Fruit fly (Drosophila melanogaster) S2 (cell line): ENCODE results near the gene GXIVsPLA2.
A peak's percentile ranks its signal among the peaks of the same experiment; 100 is the strongest.

ENCODE experiments used
- CG8478 ChIP-seq: fragments of >200 bp; optimal IDR thresholded peaks from 2 replicates; lab custom pipeline; 2018
- CTCF ChIP-seq, 2 experiments: fragments of >200 bp; optimal IDR thresholded peaks; 2 replicates each; lab custom pipeline; 2018

The GXIVsPLA2 gene

DNA sequence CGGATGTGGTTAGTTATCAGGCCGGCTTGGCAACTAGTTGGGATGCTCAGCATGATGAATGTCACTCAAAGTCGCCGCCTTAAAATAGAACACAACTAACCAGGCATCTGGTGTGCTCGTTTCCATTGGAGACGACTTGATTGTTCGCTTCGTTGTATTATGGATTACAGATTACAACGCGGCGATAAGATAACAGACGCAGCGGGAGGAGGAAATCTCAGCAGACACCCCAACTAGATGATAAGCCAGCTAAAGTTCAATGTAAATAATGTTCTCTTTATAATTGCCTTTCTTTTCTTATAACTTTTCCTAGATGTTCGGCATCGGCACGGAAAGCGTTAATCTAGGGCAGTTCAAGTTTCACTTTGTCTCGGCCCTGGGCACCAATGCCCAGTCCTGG lies 13.8 kb downstream of the GXIVsPLA2 start:
- TF ChIP-seq CG8478 (lab: Kevin White, UChicago) (no peak), CTCF (optimal IDR thresholded peaks at IDR 0.05; lab: Kevin White, UChicago) (no peak)

DNA sequence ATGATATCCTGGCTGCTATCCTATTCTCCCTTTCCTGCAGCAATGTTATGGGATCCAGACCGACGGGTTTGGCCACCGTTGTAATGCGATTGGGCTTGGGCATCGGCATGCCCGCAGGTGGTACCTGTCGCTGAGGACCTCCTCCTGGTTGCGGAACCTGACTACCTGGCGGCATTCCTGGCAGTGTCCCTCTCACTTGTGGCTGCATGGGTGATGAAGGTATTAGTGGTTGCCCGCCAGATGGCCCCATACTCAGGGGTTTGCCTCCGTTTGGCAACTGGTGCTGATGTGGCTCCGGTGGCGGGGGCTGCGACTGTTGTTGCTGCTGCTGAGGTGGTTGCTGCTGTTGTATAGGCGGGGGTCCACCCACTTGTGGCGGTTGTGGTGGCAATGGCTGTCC lies 19.3 kb downstream of the GXIVsPLA2 start:
- TF ChIP-seq CTCF (optimal IDR thresholded peaks at IDR 0.05; lab: Kevin White, UChicago) = no peak
- TF ChIP-seq CG8478 (lab: Kevin White, UChicago) = no peak

DNA sequence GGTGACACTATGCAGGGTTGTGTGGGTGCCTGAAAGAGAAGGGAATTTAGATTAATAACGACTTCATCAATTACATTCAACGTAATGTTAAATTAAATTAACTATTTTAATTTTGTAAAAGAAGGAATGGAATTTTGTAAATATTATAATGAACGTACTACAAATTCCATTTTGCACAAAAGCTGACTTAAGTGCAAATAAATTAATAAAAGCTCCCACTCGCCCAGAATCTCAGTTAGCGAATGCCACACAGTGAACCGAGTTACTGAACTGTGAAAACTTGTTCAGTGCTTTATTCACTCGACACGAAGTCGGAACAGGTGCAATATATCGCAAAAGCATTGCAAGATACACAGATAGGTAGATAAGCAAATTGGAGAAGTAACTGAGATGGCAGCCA lies 20.2 kb downstream of the GXIVsPLA2 start, which contains the start of gene CG17026:
Gene CG17026, plus strand, starts transcription at position 301 of the 400 bp plus-strand sequence.
- TF ChIP-seq CG8478 (lab: Kevin White, UChicago) (no peak), CTCF (optimal IDR thresholded peaks at IDR 0.05; lab: Kevin White, UChicago) (no peak)

DNA sequence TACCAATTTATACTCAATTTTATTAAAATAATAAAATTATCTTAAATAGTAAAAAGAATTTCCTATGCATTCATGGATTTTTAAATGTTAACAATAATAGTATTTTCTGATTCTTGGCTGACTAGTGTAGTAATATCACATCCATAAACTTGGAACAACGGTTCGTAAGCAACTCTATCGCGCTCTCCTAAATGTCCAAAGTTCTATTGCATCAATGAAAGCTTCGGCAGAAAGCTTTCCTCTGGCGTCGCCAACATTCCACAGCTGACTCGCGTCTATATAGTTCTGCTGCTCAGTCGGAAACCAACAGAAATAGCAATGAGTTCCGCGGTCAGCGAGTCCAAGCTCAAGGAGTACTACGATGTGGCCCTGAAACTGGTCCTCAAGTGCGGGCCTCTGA lies 21.9 kb downstream of the GXIVsPLA2 start, which contains the start of gene CG17029:
Gene CG17029, plus strand, starts transcription at position 113 of the 400 bp plus-strand sequence.
- no peak for TF ChIP-seq CG8478 (lab: Kevin White, UChicago)
- TF ChIP-seq CTCF (optimal IDR thresholded peaks at IDR 0.05; lab: Kevin White, UChicago) = no peak

DNA sequence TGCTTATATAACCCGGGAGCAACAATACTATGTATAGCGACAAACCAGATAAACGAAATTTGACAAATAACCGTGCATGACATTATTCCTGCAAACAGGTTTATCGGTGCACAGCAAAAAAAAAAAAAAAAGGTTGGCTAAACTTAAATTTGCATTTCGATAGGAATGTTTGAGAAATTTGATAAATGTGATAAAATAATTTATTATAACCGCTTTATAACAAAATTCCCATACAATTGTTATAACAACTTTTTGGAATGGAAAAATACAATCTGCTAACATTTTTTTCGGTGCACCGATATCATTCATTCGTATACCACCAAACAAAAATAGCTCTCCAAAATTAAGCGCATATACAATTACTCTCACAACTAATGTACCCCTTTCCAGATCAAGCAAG lies 22.7 kb downstream of the GXIVsPLA2 start:
- TF ChIP-seq CTCF (optimal IDR thresholded peaks at IDR 0.05; lab: Kevin White, UChicago) = no peak
- TF ChIP-seq CG8478 (lab: Kevin White, UChicago) = no peak

DNA sequence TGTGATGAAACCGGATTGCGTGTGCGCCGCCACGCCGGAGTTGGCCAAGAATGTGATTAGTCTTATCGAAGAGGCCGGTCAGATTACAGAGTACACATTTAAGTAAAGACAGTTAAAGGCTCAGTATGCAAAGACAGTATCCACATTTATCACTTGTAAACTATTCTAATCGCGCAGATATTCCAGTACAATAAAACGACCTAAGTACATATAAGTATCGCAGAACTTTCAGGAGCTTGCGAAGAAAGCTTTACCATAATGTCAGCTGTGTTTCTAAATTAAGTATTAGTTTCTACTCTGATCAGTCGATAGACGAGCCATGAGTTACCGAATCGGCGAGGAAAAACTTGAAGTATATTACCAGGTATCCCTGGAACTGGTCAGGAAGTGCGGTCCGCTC lies 23.3 kb downstream of the GXIVsPLA2 start, which contains the start of gene CG17028:
Gene CG17028, plus strand, starts transcription at position 301 of the 400 bp plus-strand sequence.
- TF ChIP-seq CTCF (optimal IDR thresholded peaks at IDR 0.05; lab: Kevin White, UChicago) (no peak), CG8478 (lab: Kevin White, UChicago) (no peak)

DNA sequence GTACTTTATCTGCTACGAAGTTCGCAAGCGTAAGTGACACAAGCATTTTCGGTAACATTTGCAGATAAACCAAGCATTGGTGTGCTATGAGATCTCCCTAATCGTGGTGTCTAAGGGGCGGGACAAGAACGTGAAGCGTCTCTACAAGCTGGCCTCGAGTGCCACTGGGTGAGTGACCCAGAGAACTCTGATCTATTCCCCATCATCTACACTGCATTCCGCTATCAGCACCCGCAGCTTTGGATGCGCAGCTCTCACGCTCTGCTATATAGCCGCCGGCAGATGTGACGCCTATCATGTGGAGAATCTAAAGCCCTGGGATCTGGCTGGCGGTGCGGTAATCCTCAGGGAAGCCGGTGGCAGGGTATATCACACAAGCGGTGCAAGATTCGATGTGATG lies 24.3 kb downstream of the GXIVsPLA2 start:
- TF ChIP-seq CTCF (optimal IDR thresholded peaks at IDR 0.05; lab: Kevin White, UChicago) (no peak), CG8478 (lab: Kevin White, UChicago) (no peak)

DNA sequence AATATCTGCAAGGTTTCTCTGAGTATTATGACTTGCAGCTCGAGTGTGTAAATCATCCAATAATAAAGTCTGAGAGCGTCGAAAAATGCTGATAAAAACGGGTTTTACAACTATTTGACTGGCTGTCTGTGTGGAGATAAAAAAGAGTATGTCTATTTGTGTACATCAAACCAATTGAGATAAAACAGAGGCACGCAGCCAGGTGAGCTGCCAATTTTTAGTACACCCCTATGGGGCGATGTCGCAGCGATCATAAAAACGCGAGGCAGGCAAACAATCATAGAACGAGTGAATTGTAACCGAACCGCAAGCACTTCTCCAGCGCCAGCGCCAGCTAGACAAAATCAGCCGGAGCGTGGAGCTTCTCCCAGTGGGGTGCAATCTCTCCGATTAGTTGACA lies 25.0 kb downstream of the GXIVsPLA2 start, which contains the start of gene CG17027:
Gene CG17027, plus strand, starts transcription at position 189 of the 400 bp plus-strand sequence.
- TF ChIP-seq CG8478 (lab: Kevin White, UChicago) = no peak
- TF ChIP-seq CTCF (optimal IDR thresholded peaks at IDR 0.05; lab: Kevin White, UChicago) = no peak

DNA sequence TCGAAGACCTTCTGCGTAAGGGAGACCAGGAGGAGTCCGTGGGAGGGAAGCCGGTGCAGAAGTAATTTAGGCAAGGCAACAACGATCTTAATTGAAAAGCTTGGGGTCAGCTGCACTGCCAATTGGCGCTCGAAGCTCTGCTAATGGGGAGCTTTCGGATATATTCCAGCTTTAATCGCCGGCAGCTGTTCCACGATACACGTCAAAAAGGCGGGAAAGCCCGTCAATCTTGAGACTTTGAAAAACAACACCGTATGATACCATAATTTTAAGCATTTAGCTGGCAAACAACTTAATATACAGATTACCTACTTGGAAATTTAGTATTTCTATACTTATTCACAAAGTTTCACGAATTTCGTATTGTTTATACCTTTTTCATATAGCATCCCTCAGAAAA lies 26.5 kb downstream of the GXIVsPLA2 start:
- TF ChIP-seq CTCF (optimal IDR thresholded peaks at IDR 0.05; lab: Kevin White, UChicago) (no peak), CG8478 (lab: Kevin White, UChicago) (no peak)

DNA sequence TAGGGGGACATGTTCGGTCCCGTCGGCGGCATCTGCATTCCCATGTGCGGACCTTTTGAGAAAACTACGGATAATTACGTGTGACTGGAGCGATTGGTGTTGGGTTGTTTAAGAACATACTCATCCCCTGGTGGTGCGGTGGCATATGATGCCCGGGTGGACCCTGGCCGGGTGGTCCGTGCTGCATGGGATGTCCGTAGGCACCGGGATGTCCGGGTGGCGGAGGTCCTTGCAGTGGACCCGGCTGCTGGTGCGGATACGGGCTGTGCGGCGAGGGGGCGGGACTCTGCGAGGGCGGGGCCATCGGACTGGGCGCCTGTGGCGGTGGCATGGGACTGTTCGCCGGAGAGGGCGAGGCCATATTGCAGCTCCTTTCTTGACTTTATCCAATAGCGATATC lies 27.3 kb downstream of the GXIVsPLA2 start:
- TF ChIP-seq CTCF (optimal IDR thresholded peaks at IDR 0.05; lab: Kevin White, UChicago) (no peak), CG8478 (lab: Kevin White, UChicago) (no peak)

DNA sequence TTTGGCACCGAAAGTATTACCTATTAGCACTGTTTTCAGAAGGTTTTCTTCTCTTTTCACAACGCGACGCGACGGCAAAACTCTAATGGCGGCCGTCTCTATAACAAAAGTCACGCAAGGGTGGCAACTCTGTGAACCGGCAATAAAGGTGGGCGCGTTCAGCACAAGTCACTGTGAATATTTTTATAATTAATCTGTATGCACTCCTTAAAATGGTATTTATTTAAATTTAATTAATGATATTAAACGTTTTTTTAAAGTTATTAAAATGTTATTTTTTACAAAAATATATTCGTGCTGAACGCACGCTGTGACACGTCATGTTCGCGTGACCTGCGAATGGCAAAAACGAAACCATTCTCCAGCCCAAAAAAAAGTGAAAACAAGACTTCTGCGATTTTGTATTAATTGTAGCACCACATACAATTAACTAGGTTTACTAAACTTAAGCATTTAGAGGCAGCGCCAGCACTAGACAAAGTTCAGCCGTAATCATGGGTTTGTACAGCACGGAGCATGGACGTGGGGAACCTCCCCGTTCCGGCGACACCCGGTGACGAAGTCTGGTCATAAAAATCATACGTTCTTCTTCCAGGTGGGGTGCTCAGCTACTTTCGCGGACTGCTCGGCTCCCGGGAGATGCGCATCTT lies 28.0 kb downstream of the GXIVsPLA2 start, which contains the start of the genes brm and Arl1:
Gene brm, minus strand, starts transcription at position 87 of the 650 bp plus-strand sequence.
Gene Arl1, plus strand, starts transcription at position 353 of the 650 bp plus-strand sequence.
- TF ChIP-seq CG8478 (lab: Kevin White, UChicago) (no peak), CTCF (optimal IDR thresholded peaks at IDR 0.05; lab: Kevin White, UChicago) (no peak)

DNA sequence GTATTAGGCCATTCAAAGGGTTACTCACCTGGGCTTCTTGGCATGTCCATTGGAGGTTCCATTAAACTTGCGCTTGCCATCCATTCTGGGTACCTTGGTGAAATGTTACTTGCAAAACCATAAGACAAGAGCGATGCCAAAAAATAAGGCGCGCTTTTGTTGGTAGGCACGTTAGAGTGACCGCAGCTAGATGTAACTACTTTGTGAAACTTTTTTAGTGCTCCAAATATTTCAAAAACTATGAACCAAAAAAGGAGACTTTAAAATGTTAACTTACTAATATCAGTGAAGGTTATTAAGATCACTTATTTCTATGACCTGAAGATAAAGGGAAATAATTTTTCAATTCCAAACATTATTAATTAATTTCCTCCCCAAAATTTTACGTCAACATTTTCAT lies 32.7 kb downstream of the GXIVsPLA2 start, which contains the start of gene PolD1:
Gene PolD1, minus strand, starts transcription at position 181 of the 400 bp plus-strand sequence.
- TF ChIP-seq CG8478 (lab: Kevin White, UChicago) (no peak), CTCF (optimal IDR thresholded peaks at IDR 0.05; lab: Kevin White, UChicago) (no peak)

DNA sequence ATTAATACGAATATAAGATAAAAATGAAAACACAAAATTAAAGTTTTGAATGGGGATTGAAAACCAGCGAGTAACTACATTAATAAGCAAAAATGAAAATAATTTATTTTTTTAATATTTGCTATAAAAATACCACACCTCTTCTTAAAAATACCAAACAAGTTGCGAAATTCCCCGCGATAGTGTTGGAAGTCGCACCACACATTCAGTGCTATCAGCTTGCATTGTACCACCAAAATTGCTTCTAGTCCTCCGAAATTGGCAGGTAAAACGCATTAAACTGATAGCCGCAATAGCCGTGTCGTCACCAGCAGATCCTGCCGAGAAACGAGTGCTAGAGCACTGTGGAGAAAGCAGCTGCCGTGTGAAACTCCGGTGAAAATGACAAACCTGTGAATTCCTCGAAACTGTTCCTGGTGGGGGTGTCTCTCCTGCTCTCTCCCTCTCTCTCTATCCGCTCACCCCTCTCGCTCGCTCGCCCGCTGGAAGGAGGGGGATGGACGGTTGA lies 33.2 kb downstream of the GXIVsPLA2 start, which contains the start of gene Hip14:
Gene Hip14, plus strand, starts transcription at position 198 of the 508 bp plus-strand sequence.
- TF ChIP-seq CTCF (optimal IDR thresholded peaks at IDR 0.05; lab: Kevin White, UChicago) (peak in 1 of 2 experiments; percentile 32), CG8478 (lab: Kevin White, UChicago) (no peak)

DNA sequence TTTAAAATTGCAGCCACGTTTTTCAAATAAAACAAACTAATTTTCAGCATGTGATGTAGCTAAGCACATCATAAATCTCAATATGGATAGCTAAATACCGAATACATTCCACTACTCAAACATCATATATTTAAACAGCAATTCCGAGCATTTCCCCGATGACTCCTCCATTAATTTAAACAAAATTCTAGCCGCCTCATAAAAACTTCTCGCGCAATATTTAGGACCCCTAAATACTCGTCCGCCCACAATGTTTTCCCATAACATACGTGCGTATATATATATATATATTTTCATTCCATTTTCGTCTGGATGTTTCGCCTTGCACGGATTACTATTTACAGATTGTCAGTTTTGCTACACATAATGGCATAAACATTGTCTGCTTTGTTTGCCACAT lies 41.1 kb downstream of the GXIVsPLA2 start:
- no peak for TF ChIP-seq CG8478 (lab: Kevin White, UChicago)
- TF ChIP-seq CTCF (optimal IDR thresholded peaks at IDR 0.05; lab: Kevin White, UChicago) = no peak

DNA sequence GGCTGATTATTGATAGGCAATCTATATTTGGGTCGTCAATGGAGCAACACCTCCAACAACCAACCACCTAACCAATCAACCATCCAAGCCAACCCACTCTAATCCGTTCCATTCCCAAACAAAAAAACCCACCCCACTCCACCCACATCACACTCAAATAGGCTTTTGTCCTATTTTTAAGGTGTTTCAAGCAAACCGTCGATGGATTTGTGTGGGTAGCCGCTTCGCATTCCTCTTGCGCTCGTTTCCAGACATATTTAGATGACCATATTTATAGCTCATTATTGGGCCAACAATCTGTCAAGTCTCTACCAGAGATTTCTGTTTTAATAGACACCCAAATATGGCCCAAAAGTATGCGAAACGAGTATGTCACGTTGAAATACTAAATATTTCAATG lies 43.3 kb downstream of the GXIVsPLA2 start:
- TF ChIP-seq CTCF (optimal IDR thresholded peaks at IDR 0.05; lab: Kevin White, UChicago) (no peak), CG8478 (lab: Kevin White, UChicago) (no peak)
